Worm (Caenorhabditis elegans): ENCODE data around the gene asp-15.

ce11 chrV:19057602-19058001 lies 12.9 kb upstream of the asp-15 start:
- TF ChIP-seq nhr-11 (tag; optimal IDR thresholded peaks at IDR 0.05) = no peak
- TF ChIP-seq blmp-1 (tag; optimal IDR thresholded peaks at IDR 0.05; ENCODE audit: insufficient read depth) = no peak
